Fruit fly (Drosophila melanogaster): ENCODE results near the gene retm.

The retm gene

dm6 chr2L:6411953-6412352, 43.8 kb downstream of the retm start, which contains the start of gene CG13982:
Gene CG13982, plus strand, starts transcription at chr2L:6412315.
- TF ChIP-seq Ets98B (GFP tag; IDR thresholded peaks at IDR 0.05) (no peak), gl (tag; optimal IDR thresholded peaks at IDR 0.05) (no peak), CG15710 (tag; optimal IDR thresholded peaks at IDR 0.05) (no peak), CG9948 (tag; optimal IDR thresholded peaks at IDR 0.05) (no peak), CG8159 (tag; optimal IDR thresholded peaks at IDR 0.05) (no peak), rn (GFP tag; IDR thresholded peaks at IDR 0.05) (no peak), CG12605 (GFP tag; IDR thresholded peaks at IDR 0.05) (no peak), CG13204 (GFP tag; optimal IDR thresholded peaks at IDR 0.05) (no peak), CG32121 (GFP tag; IDR thresholded peaks at IDR 0.05) (no peak), CG17806 (tag; optimal IDR thresholded peaks at IDR 0.05) (no peak), Pif1B (GFP tag; optimal IDR thresholded peaks at IDR 0.05) (no peak), CG14655 (GFP tag; optimal IDR thresholded peaks at IDR 0.05) (no peak), CG8301 (tag; optimal IDR thresholded peaks at IDR 0.05) (no peak), CG34367 (tag; optimal IDR thresholded peaks at IDR 0.05) (no peak), Pif1A (GFP tag; optimal IDR thresholded peaks at IDR 0.05) (no peak), CG10348 (GFP tag; IDR thresholded peaks at IDR 0.05) (no peak), CG4496 (GFP tag; IDR thresholded peaks at IDR 0.05) (no peak)

- peak; percentile 27; the same call in 1 of the 3 replicates for TF ChIP-seq CG4496 (GFP tag; IDR thresholded peaks at IDR 0.05)
- TF ChIP-seq CG15710 (tag; optimal IDR thresholded peaks at IDR 0.05) = no peak
- TF ChIP-seq D1 (tag; optimal IDR thresholded peaks at IDR 0.05) = no peak
Measured at dm6 chr2L:6411089-6411757, 44.5 kb downstream of the retm start, which contains the start of gene DIP-epsilon. Gene DIP-epsilon, minus strand, starts transcription at chr2L:6411326.
